Worm (Caenorhabditis elegans): ENCODE measurements around the gene dct-13.

DNA sequence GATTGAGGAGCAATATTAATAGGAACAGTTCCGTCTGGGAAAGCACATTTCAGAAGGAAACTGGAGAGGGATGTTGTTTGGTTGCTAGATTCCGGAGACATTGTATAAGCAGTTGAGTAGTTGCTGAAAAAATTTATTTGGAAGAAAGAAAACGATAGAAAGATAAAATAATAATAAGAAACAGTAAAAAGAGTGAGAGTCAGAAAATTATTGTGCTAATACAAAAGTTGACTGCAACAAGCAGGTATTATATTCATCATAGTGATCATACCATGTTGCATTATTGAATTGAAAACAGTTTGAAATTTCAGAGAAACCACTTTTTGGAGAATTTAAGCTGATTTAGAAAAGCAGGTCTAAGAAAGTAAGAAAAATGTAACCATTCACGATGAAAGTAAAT, 14.6 kb upstream of the dct-13 start, which contains the start of gene Y116A8C.19:
- TF ChIP-seq dao-5 (tag; optimal IDR thresholded peaks at IDR 0.05), result no peak
- no peak for TF ChIP-seq him-1 (tag; optimal IDR thresholded peaks at IDR 0.05)

All from whole organism, L4/young adult.